Fruit fly (Drosophila melanogaster) Kc167 (cell line): ENCODE results near the gene CG4956.

Source experiments
- Sin3A ChIP-seq: fragments of >200 bp; optimal IDR thresholded peaks from 2 replicates; lab custom pipeline; 2018; ENCODE audit warnings: missing external identifiers
- insv ChIP-seq: fragments of >200 bp; optimal IDR thresholded peaks from 3 replicates; lab custom pipeline; 2018; ENCODE audit warnings: missing external identifiers
- psq ChIP-seq: fragments of >200 bp; optimal IDR thresholded peaks from 2 replicates; lab custom pipeline; 2017; ENCODE audit warnings: missing external identifiers
- ttk ChIP-seq: sonication (Bioruptor generic); optimal IDR thresholded peaks from 2 replicates; lab custom pipeline; 2017; ENCODE audit warnings: missing external identifiers

- TF ChIP-seq ttk (lab: Kevin White, UChicago) (no peak), Sin3A (lab: Kevin White, UChicago) (no peak), psq (lab: Kevin White, UChicago) (no peak), insv (lab: Kevin White, UChicago) (no peak)
Observed at dm6 chr3R:25806145-25806544, 28.0 kb upstream of the CG4956 start, which contains the start of gene BG642167.
